Worm (Caenorhabditis elegans): Measurements from ENCODE around the gene T04G9.7.

DNA sequence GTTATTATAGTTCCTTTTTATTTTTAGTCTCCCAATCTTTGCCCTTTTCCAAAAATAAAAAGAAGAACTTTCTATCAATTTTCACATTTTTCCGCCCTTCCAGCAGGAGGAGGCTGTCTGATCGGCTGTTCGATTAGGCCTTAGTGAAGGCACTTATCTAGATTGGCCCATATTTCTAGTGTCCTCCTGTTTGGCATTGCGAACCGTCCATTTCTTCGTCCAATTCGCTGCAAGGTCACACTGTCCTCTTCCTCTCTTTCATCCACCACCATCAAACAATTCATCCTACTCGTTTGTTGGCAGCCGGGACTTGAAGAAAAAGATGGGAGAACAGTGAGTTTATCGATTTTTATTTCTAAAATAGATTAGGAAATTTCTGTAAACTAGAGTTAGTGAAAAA, 1.5 kb downstream of the T04G9.7 start, which contains the start of gene T04G9.4:
- TF ChIP-seq attf-5 (GFP tag; optimal IDR thresholded peaks at IDR 0.05) (no peak), nhr-120 (GFP tag; IDR thresholded peaks at IDR 0.05) (no peak), T26A5.8 (tag; optimal IDR thresholded peaks at IDR 0.05) (no peak), unc-130 (GFP tag; optimal IDR thresholded peaks at IDR 0.05) (no peak), ceh-58 (GFP tag; IDR thresholded peaks at IDR 0.05) (no peak), lin-54 (GFP tag; optimal IDR thresholded peaks at IDR 0.05) (no peak), cebp-2 (GFP tag; IDR thresholded peaks at IDR 0.05) (no peak), zim-3 (tag; optimal IDR thresholded peaks at IDR 0.05) (no peak), him-1 (tag; optimal IDR thresholded peaks at IDR 0.05) (no peak), ama-1 (optimal IDR thresholded peaks at IDR 0.05) (no peak), ama-1 (GFP tag; optimal IDR thresholded peaks at IDR 0.05) (no peak)
